Fruit fly (Drosophila melanogaster): Measurements from ENCODE around the gene MED30.

The MED30 gene

DNA sequence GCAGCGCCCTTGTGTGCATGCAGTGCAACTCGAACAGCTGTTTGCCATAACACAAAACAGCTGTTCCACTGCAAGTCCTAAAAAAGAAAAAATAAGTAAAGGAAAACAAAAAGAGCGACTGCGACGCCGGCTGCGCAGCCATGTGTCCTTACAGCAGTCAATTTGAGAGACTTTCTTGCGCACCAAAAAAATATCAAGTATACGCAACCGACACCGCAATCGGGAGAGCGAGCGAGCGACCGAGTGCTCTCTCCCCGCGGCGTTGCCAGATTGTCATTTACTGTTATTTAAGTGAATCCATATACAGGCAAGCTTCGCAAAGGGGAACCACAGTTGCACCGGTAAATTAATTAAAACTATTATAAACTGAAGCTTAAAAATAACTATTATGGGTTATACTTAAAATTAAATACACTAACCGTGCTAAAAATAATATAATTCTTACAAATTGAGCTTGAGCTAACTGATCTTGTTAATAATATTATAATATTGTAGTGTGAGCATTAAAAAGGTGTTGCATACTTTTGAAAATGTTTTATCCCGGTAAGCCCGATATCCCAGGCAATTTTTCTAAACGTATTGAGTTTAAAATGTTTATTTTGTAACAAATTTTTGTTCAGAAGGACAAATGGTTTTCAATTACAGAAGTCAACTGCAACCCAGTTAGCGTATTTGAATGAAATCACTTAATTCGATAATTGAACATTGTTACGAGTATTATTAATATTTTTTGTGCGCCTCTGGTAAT, 23.8 kb downstream of the MED30 start (continued):
- TF ChIP-seq achi (GFP tag; optimal IDR thresholded peaks at IDR 0.05): peak; percentile 37
- no peak for TF ChIP-seq Blimp-1 (GFP tag; optimal IDR thresholded peaks at IDR 0.05)
- peak; percentile 13 for TF ChIP-seq CG32006 (GFP tag; optimal IDR thresholded peaks at IDR 0.05)
- TF ChIP-seq Lpt (GFP tag; optimal IDR thresholded peaks at IDR 0.05): no peak
- TF ChIP-seq svp (GFP tag): peak; percentile 67
- TF ChIP-seq CG6163 (GFP tag; IDR thresholded peaks at IDR 0.05): 0 out of 3 replicates have a peak, but pooled peaks have one; percentile 28
- TF ChIP-seq CG8319 (GFP tag; optimal IDR thresholded peaks at IDR 0.05): no peak
- peak; percentile 7 for TF ChIP-seq cyc (GFP tag; optimal IDR thresholded peaks at IDR 0.05)
- TF ChIP-seq CG4318 (GFP tag; optimal IDR thresholded peaks at IDR 0.05): no peak
- TF ChIP-seq Eip78C (GFP tag): peak; percentile 74
- no peak for TF ChIP-seq Ets96B (tag; optimal IDR thresholded peaks at IDR 0.05)
- peak; percentile 16 for TF ChIP-seq CG7368 (GFP tag; optimal IDR thresholded peaks at IDR 0.05)
- TF ChIP-seq Sox14 (GFP tag; optimal IDR thresholded peaks at IDR 0.05): no peak
- no peak for TF ChIP-seq CG34406 (GFP tag; optimal IDR thresholded peaks at IDR 0.05)
- TF ChIP-seq salr (GFP tag; optimal IDR thresholded peaks at IDR 0.05): peak in 1 of 2 experiments; percentile 33
- TF ChIP-seq OdsH (GFP tag; optimal IDR thresholded peaks at IDR 0.05): peak; percentile 48
- TF ChIP-seq CG6854 (GFP tag; optimal IDR thresholded peaks at IDR 0.05): peak; percentile 41
- peak; percentile 60 for TF ChIP-seq Hr4 (GFP tag; optimal IDR thresholded peaks at IDR 0.05)
- no peak for TF ChIP-seq CG3032 (tag; optimal IDR thresholded peaks at IDR 0.05)
- TF ChIP-seq CG6808 (GFP tag; optimal IDR thresholded peaks at IDR 0.05): no peak
- TF ChIP-seq CG31627 (GFP tag; optimal IDR thresholded peaks at IDR 0.05): peak; percentile 25
- no peak for TF ChIP-seq CG11762 (GFP tag; optimal IDR thresholded peaks at IDR 0.05; ENCODE audit: insufficient read depth)
- peak in 1 of 2 experiments; percentile 52 for TF ChIP-seq ss (GFP tag; optimal IDR thresholded peaks at IDR 0.05)
- peak; percentile 47 for TF ChIP-seq acj6 (GFP tag; optimal IDR thresholded peaks at IDR 0.05)
- peak; percentile 41; the same call in 1 of the 3 replicates for TF ChIP-seq CG8119 (GFP tag; IDR thresholded peaks at IDR 0.05)
- peak; percentile 52 for TF ChIP-seq Sox102F (GFP tag; optimal IDR thresholded peaks at IDR 0.05)
- peak; percentile 6 for TF ChIP-seq CG6276 (GFP tag; optimal IDR thresholded peaks at IDR 0.05)
- TF ChIP-seq pdm3 (GFP tag; optimal IDR thresholded peaks at IDR 0.05): peak; percentile 39
- TF ChIP-seq Gug (GFP tag; IDR thresholded peaks at IDR 0.05): no peak
- TF ChIP-seq CG8632 (GFP tag; optimal IDR thresholded peaks at IDR 0.05): peak; percentile 19
- TF ChIP-seq esn (GFP tag; optimal IDR thresholded peaks at IDR 0.05): peak; percentile 43
- no peak for TF ChIP-seq dsx (GFP tag; optimal IDR thresholded peaks at IDR 0.05; ENCODE audit: poor library complexity, severe bottlenecking)
- no peak for TF ChIP-seq Eip93F (GFP tag; optimal IDR thresholded peaks at IDR 0.05)
- peak; percentile 7 for TF ChIP-seq CG10631 (GFP tag; optimal IDR thresholded peaks at IDR 0.05)
- TF ChIP-seq CG9139 (GFP tag; optimal IDR thresholded peaks at IDR 0.05): peak; percentile 5
- TF ChIP-seq net (GFP tag; optimal IDR thresholded peaks at IDR 0.05): peak; percentile 3

dm6 chr3L:629353-629915, 24.5 kb downstream of the MED30 start:
- TF ChIP-seq dsx (GFP tag; optimal IDR thresholded peaks at IDR 0.05; ENCODE audit: poor library complexity, severe bottlenecking) (peak; percentile 23), CG32006 (GFP tag; optimal IDR thresholded peaks at IDR 0.05) (no peak), CG34406 (GFP tag; optimal IDR thresholded peaks at IDR 0.05) (no peak), fkh (GFP tag; optimal IDR thresholded peaks at IDR 0.05) (peak; percentile 94), Sox14 (GFP tag; optimal IDR thresholded peaks at IDR 0.05) (peak; percentile 12), CG8632 (GFP tag; optimal IDR thresholded peaks at IDR 0.05) (no peak), CG1621 (tag; optimal IDR thresholded peaks at IDR 0.05) (no peak), CG11762 (GFP tag; optimal IDR thresholded peaks at IDR 0.05; ENCODE audit: insufficient read depth) (no peak), CG9139 (GFP tag; optimal IDR thresholded peaks at IDR 0.05) (no peak), CG4318 (GFP tag; optimal IDR thresholded peaks at IDR 0.05) (no peak), net (GFP tag; optimal IDR thresholded peaks at IDR 0.05) (no peak), Hr4 (GFP tag; optimal IDR thresholded peaks at IDR 0.05) (no peak), ss (GFP tag; optimal IDR thresholded peaks at IDR 0.05) (peak in 1 of 2 experiments; percentile 66), CG10669 (GFP tag; optimal IDR thresholded peaks at IDR 0.05) (no peak), eg (GFP tag; IDR thresholded peaks at IDR 0.05) (peak; percentile 57; the same call in 1 of the 3 replicates), fd59A (GFP tag; optimal IDR thresholded peaks at IDR 0.05) (no peak), Smox (GFP tag; optimal IDR thresholded peaks at IDR 0.05) (no peak), Eip75B (GFP tag; optimal IDR thresholded peaks at IDR 0.05) (no peak), vri (GFP tag; optimal IDR thresholded peaks at IDR 0.05) (no peak), Ets21C (GFP tag; optimal IDR thresholded peaks at IDR 0.05) (no peak), achi (GFP tag; optimal IDR thresholded peaks at IDR 0.05) (no peak), CG6163 (GFP tag; IDR thresholded peaks at IDR 0.05) (no peak; the same call in 2 of the 3 replicates), Lpt (GFP tag; optimal IDR thresholded peaks at IDR 0.05) (peak; percentile 29), Eip78C (GFP tag) (no peak), CG15336 (GFP tag; IDR thresholded peaks at IDR 0.05) (0 out of 2 replicates have a peak, but pooled peaks have one; percentile 21), CG6276 (GFP tag; optimal IDR thresholded peaks at IDR 0.05) (no peak), OdsH (GFP tag; optimal IDR thresholded peaks at IDR 0.05) (no peak), pdm3 (GFP tag; optimal IDR thresholded peaks at IDR 0.05) (no peak)

Data from whole organism, prepupa.